Worm (Caenorhabditis elegans): ENCODE data around the gene R03G8.1.

Gene R03G8.1

DNA sequence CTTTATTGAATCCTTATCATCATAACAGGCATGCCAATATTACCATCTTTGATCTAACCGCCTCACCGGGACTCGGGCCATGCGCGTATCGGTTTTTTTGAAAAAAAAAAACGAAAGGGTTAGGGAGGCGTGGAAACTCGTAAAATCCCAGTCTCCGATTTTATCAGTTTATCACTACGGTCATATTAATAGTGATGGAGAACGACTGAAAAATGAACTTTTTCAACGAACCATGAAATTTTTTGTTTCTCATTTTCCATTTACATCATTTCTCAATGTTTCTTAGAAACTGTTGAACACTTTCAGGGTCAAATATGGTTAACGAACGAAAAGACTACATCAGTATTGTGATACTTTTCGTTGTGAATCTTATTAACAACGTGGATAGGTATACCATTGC lies 45.6 kb downstream of the R03G8.1 start, which contains the start of gene spin-3:
Gene spin-3 (plus strand): TSS at position 301 of the 400 bp plus-strand sequence.
- no peak for TF ChIP-seq elt-3 (tag; optimal IDR thresholded peaks at IDR 0.05)
- no peak for TF ChIP-seq sem-2 (GFP tag; optimal IDR thresholded peaks at IDR 0.05)
- no peak for TF ChIP-seq sptf-1 (tag; optimal IDR thresholded peaks at IDR 0.05)
- TF ChIP-seq ceh-43 (GFP tag; optimal IDR thresholded peaks at IDR 0.05): no peak
- no peak for TF ChIP-seq flh-1 (GFP tag; optimal IDR thresholded peaks at IDR 0.05)
- no peak for TF ChIP-seq zip-8 (tag; optimal IDR thresholded peaks at IDR 0.05)
- no peak for TF ChIP-seq ham-2 (GFP tag; optimal IDR thresholded peaks at IDR 0.05)

DNA sequence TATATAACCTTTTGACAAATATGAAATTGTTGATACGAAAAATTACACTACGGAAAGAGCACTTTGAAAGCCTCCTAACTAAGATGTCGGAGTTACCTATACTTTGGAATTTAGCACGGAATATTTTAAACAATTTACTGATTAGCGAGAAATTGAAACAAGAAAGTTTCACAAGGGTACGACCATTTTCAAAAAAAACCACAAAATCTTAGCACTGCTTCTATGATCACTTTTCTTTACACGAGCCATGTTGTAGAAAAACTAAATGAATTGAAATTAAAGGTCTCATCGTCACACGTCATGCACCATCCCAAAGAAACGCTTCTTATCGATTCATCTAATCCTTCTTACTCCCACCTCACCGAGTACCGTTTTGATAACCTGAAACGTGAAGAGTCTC lies 50.4 kb downstream of the R03G8.1 start, which contains the start of gene F09A5.2:
Gene F09A5.2 (plus strand): TSS at position 301 of the 400 bp plus-strand sequence.
- no peak for TF ChIP-seq ham-2 (GFP tag; optimal IDR thresholded peaks at IDR 0.05)
- no peak for TF ChIP-seq flh-1 (GFP tag; optimal IDR thresholded peaks at IDR 0.05)
- TF ChIP-seq mls-2 (tag; optimal IDR thresholded peaks at IDR 0.05): no peak
- TF ChIP-seq lin-32 (GFP tag; optimal IDR thresholded peaks at IDR 0.05): no peak
